Worm (Caenorhabditis elegans) whole organism, L1 larva: ENCODE results near the gene Y43F8B.12.

ENCODE experiments used
- ceh-90 ChIP-seq: sonication (generic microtip); optimal IDR thresholded peaks from 2 replicates; lab custom pipeline; 2016; ENCODE audit warnings: missing genetic modification characterization, missing compliant biosample characterization
- efl-3 ChIP-seq: fragments of 200-800 bp; sonication (Bioruptor generic); optimal IDR thresholded peaks from 2 replicates; lab custom pipeline; 2018; ENCODE audit warnings: mild to moderate bottlenecking, missing genetic modification characterization, missing compliant biosample characterization
- elt-3 ChIP-seq, 6 experiments: fragments of 150-350 bp in 1 of 6; sonication (generic microtip); optimal IDR thresholded peaks; 2 replicates each; lab custom pipeline; 2017 to 2018; ENCODE audit warnings: missing biosample characterization in 6 of 6, missing genetic modification characterization in 6 of 6, inconsistent platforms in 1 of 6
- mep-1 ChIP-seq: fragments of 150-350 bp; optimal IDR thresholded peaks from 2 replicates; lab custom pipeline; 2014; ENCODE audit warnings: missing biosample characterization, missing genetic modification characterization
- nhr-19 ChIP-seq: fragments of 200-800 bp; sonication (Bioruptor generic); conservative IDR thresholded peaks from 2 replicates; pipeline ENCODE4 v1.3.6; 2022; ENCODE audit warnings: missing genetic modification characterization, missing compliant biosample characterization
- tbx-2 ChIP-seq: sonication (generic microtip); optimal IDR thresholded peaks from 2 replicates; lab custom pipeline; 2016; ENCODE audit warnings: missing genetic modification characterization, missing compliant biosample characterization

DNA sequence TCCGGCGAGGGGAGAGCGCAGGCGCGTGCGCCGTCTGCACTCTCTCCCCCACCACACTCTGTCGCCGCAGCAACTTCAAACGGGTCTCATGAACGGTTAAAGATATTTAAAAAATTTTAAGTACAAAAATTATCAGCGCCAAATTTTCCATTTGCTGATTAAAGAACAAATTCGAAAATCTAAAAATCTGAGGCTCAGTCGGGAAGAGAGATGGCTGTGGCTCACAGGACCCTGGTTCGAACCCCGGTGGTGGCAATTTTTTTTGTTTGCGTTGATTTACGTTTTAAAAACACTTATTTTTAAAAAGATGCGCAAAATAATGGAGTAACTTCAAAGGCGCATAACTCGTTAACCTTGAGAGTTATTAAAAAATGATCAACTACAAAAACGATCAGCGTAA, 28.9 kb downstream of the Y43F8B.12 start:
- no peak for TF ChIP-seq nhr-19
- TF ChIP-seq tbx-2 (tag; lab: Kevin White, UChicago), result no peak
- TF ChIP-seq ceh-90 (tag; lab: Kevin White, UChicago), result no peak
- TF ChIP-seq elt-3 (tag; optimal IDR thresholded peaks at IDR 0.05; lab: Kevin White, UChicago), result no peak
- TF ChIP-seq efl-3, result no peak
- no peak for TF ChIP-seq mep-1 (tag; lab: Kevin White, UChicago)
